Worm (Caenorhabditis elegans) whole organism, L2 larva: ENCODE results near the gene F49E2.2.

Experiments used
- Y55F3AM.14 ChIP-seq: fragments of 200-800 bp; sonication (Bioruptor generic); optimal IDR thresholded peaks from 2 replicates; lab custom pipeline; 2018; ENCODE audit warnings: mild to moderate bottlenecking, missing genetic modification characterization, missing compliant biosample characterization
- ceh-82 ChIP-seq: fragments of 150-350 bp; optimal IDR thresholded peaks from 2 replicates; lab custom pipeline; 2014; ENCODE audit warnings: missing biosample characterization, missing genetic modification characterization
- lin-13 ChIP-seq: fragments of 150-350 bp; optimal IDR thresholded peaks from 2 replicates; lab custom pipeline; 2014; ENCODE audit warnings: missing biosample characterization, missing genetic modification reagents, missing genetic modification characterization
- mbf-1 ChIP-seq: sonication (generic microtip); optimal IDR thresholded peaks from 2 replicates; lab custom pipeline; 2017; ENCODE audit warnings: missing biosample characterization, missing genetic modification characterization
- nhr-129 ChIP-seq: fragments of 150-350 bp; optimal IDR thresholded peaks from 2 replicates; lab custom pipeline; 2014; ENCODE audit warnings: missing biosample characterization, missing genetic modification characterization
- nhr-21 ChIP-seq: fragments of 150-350 bp; optimal IDR thresholded peaks from 2 replicates; lab custom pipeline; 2014; ENCODE audit warnings: missing biosample characterization, missing genetic modification characterization
- snpc-4 ChIP-seq: fragments of 150-350 bp; optimal IDR thresholded peaks from 2 replicates; lab custom pipeline; 2014; ENCODE audit warnings: missing biosample characterization, missing genetic modification characterization
- unc-39 ChIP-seq: fragments of 150-350 bp; optimal IDR thresholded peaks from 2 replicates; lab custom pipeline; 2014; ENCODE audit warnings: missing biosample characterization, missing genetic modification characterization
- zag-1 ChIP-seq: fragments of 150-350 bp; optimal IDR thresholded peaks from 2 replicates; lab custom pipeline; 2014; ENCODE audit warnings: missing biosample characterization, missing genetic modification characterization
- ztf-1 ChIP-seq: fragments of 200-800 bp; sonication (Bioruptor generic); conservative IDR thresholded peaks from 2 replicates; pipeline ENCODE4 v1.3.6; 2022; ENCODE audit warnings: missing genetic modification characterization, missing compliant biosample characterization

- peak; percentile 16 for TF ChIP-seq nhr-129 (tag; lab: Kevin White, UChicago)
- TF ChIP-seq ztf-1 (GFP tag; lab: Robert Waterston, UW) = no peak
- TF ChIP-seq mbf-1 (tag; lab: Kevin White, UChicago) = no peak
- TF ChIP-seq lin-13 = no peak
- TF ChIP-seq zag-1 = no peak
- no peak for TF ChIP-seq unc-39 (tag; lab: Kevin White, UChicago)
- peak; percentile 22 for TF ChIP-seq Y55F3AM.14 (GFP tag; lab: Kevin White, UChicago)
- TF ChIP-seq snpc-4 (tag; lab: Kevin White, UChicago) = no peak
- TF ChIP-seq nhr-21 = no peak
- TF ChIP-seq ceh-82 (tag; lab: Kevin White, UChicago) = no peak
Observed at ce11 chrX:9549657-9550369, 16.7 kb upstream of the F49E2.2 start.
